Worm (Caenorhabditis elegans) whole organism, mixed stage, embryonic: ENCODE measurements around the gene F44G4.7.

Experiments
- M03D4.4 ChIP-seq: sonication (generic microtip); optimal IDR thresholded peaks from 2 replicates; lab custom pipeline; 2017; ENCODE audit warnings: mild to moderate bottlenecking, missing genetic modification characterization, missing compliant biosample characterization
- bed-3 ChIP-seq: fragments of 200-800 bp; sonication (Bioruptor generic); optimal IDR thresholded peaks from 3 replicates; lab custom pipeline; 2018; ENCODE audit warnings: mild to moderate bottlenecking, missing genetic modification characterization, moderate library complexity, missing compliant biosample characterization
- blmp-1 ChIP-seq: fragments of 150-350 bp; optimal IDR thresholded peaks from 2 replicates; lab custom pipeline; 2014; ENCODE audit warnings: missing biosample characterization, missing genetic modification characterization
- ceh-39 ChIP-seq: fragments of 150-350 bp; optimal IDR thresholded peaks from 2 replicates; lab custom pipeline; 2014; ENCODE audit warnings: missing biosample characterization, missing genetic modification characterization
- ceh-43 ChIP-seq: fragments of 200-800 bp; sonication (Bioruptor generic); optimal IDR thresholded peaks from 2 replicates; lab custom pipeline; 2018; ENCODE audit warnings: mild to moderate bottlenecking, missing genetic modification characterization, moderate library complexity, missing compliant biosample characterization
- ces-1 ChIP-seq: fragments of 150-350 bp; optimal IDR thresholded peaks from 2 replicates; lab custom pipeline; 2014; ENCODE audit warnings: missing biosample characterization, missing genetic modification reagents, missing genetic modification characterization
- cnd-1 ChIP-seq: fragments of 200-800 bp; sonication (Bioruptor generic); optimal IDR thresholded peaks from 2 replicates; lab custom pipeline; 2018; ENCODE audit warnings: mild to moderate bottlenecking, missing genetic modification characterization, missing compliant biosample characterization
- drap-1 ChIP-seq: fragments of 200-800 bp; sonication (Bioruptor generic); optimal IDR thresholded peaks from 3 replicates; lab custom pipeline; 2018; ENCODE audit warnings: mild to moderate bottlenecking, missing genetic modification characterization, missing compliant biosample characterization
- elt-1 ChIP-seq: sonication (generic microtip); optimal IDR thresholded peaks from 2 replicates; lab custom pipeline; 2017; ENCODE audit warnings: missing genetic modification characterization, mild to moderate bottlenecking, missing compliant biosample characterization, antibody characterized with exemption, moderate library complexity, borderline replicate concordance; ENCODE audit not compliant: insufficient read depth
- elt-3 ChIP-seq: fragments of 150-350 bp; optimal IDR thresholded peaks from 2 replicates; lab custom pipeline; 2014; ENCODE audit warnings: missing biosample characterization, missing genetic modification characterization
- ham-2 ChIP-seq: fragments of 200-800 bp; sonication (Bioruptor generic); optimal IDR thresholded peaks from 2 replicates; lab custom pipeline; 2018; ENCODE audit warnings: mild to moderate bottlenecking, missing genetic modification characterization, missing compliant biosample characterization
- hlh-1 ChIP-seq: fragments of 150-350 bp; optimal IDR thresholded peaks from 2 replicates; lab custom pipeline; 2014; ENCODE audit warnings: missing biosample characterization, missing genetic modification reagents, missing genetic modification characterization
- lin-13 ChIP-seq: fragments of 150-350 bp; optimal IDR thresholded peaks from 2 replicates; lab custom pipeline; 2014; ENCODE audit warnings: missing biosample characterization, missing genetic modification characterization
- lin-32 ChIP-seq: fragments of 200-800 bp; sonication (Bioruptor generic); optimal IDR thresholded peaks from 2 replicates; lab custom pipeline; 2018; ENCODE audit warnings: mild to moderate bottlenecking, missing genetic modification characterization, missing compliant biosample characterization
- lsy-2 ChIP-seq: fragments of 150-350 bp; optimal IDR thresholded peaks from 2 replicates; lab custom pipeline; 2014; ENCODE audit warnings: missing biosample characterization, missing genetic modification characterization
- mab-5 ChIP-seq: fragments of 150-350 bp; optimal IDR thresholded peaks from 2 replicates; lab custom pipeline; 2014; ENCODE audit warnings: missing biosample characterization, missing genetic modification characterization
- mep-1 ChIP-seq: fragments of 150-350 bp; optimal IDR thresholded peaks from 2 replicates; lab custom pipeline; 2017; ENCODE audit warnings: missing biosample characterization, missing genetic modification reagents, missing genetic modification characterization, inconsistent platforms
- mls-2 ChIP-seq: sonication (generic microtip); optimal IDR thresholded peaks from 2 replicates; lab custom pipeline; 2016; ENCODE audit warnings: mild to moderate bottlenecking, missing genetic modification characterization, moderate library complexity, missing compliant biosample characterization
- nhr-2 ChIP-seq: fragments of 150-350 bp; optimal IDR thresholded peaks from 2 replicates; lab custom pipeline; 2014; ENCODE audit warnings: missing biosample characterization, missing genetic modification characterization
- nhr-237 ChIP-seq: fragments of 150-350 bp; optimal IDR thresholded peaks from 2 replicates; lab custom pipeline; 2014; ENCODE audit warnings: missing biosample characterization, missing genetic modification characterization
- nhr-28 ChIP-seq: fragments of 150-350 bp; optimal IDR thresholded peaks from 2 replicates; lab custom pipeline; 2014; ENCODE audit warnings: missing biosample characterization, missing genetic modification characterization
- pha-4 ChIP-seq: fragments of 150-350 bp; optimal IDR thresholded peaks from 2 replicates; lab custom pipeline; 2018; ENCODE audit warnings: missing biosample characterization, missing genetic modification reagents, missing genetic modification characterization
- sptf-1 ChIP-seq: sonication (generic microtip); optimal IDR thresholded peaks from 2 replicates; lab custom pipeline; 2017; ENCODE audit warnings: mild to moderate bottlenecking, missing genetic modification characterization, moderate library complexity, missing compliant biosample characterization
- tbx-8 ChIP-seq: fragments of 200-800 bp; sonication (Bioruptor generic); optimal IDR thresholded peaks from 2 replicates; lab custom pipeline; 2018; ENCODE audit warnings: mild to moderate bottlenecking, missing genetic modification characterization, moderate library complexity, missing compliant biosample characterization
- unc-120 ChIP-seq: sonication (generic microtip); optimal IDR thresholded peaks from 2 replicates; lab custom pipeline; 2017; ENCODE audit warnings: missing genetic modification characterization, missing compliant biosample characterization; ENCODE audit not compliant: poor library complexity, severe bottlenecking
- unc-39 ChIP-seq: fragments of 150-350 bp; optimal IDR thresholded peaks from 2 replicates; lab custom pipeline; 2014; ENCODE audit warnings: missing biosample characterization, missing genetic modification characterization
- unc-62 ChIP-seq: fragments of 150-350 bp; optimal IDR thresholded peaks from 2 replicates; lab custom pipeline; 2014; ENCODE audit warnings: missing biosample characterization, missing genetic modification reagents, missing genetic modification characterization
- zip-8 ChIP-seq: fragments of 150-350 bp; optimal IDR thresholded peaks from 2 replicates; lab custom pipeline; 2014; ENCODE audit warnings: missing biosample characterization, missing genetic modification characterization
- ztf-11 ChIP-seq: fragments of 150-350 bp; optimal IDR thresholded peaks from 2 replicates; lab custom pipeline; 2014; ENCODE audit warnings: missing biosample characterization, missing genetic modification characterization

Gene F44G4.7

DNA sequence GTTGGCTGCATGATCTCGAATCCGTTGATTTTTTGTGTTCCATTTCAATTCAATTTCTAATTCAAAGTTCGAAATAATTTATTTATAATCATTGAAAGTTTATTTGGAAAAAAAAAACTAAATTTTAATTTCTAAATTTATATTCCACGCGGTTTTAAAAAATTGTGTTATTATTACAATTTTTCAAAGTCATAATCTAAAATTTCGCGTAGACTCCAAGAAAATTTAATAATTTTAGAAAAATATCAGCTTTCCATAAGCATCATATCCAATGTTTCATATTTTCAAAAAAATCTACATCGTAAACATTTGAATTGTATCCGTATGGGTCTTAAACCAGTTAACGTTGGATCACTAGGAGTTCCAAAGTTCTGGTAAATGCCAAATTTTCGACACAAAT is 4.6 kb downstream of the F44G4.7 start, which contains the start of gene F44G4.5:
Gene F44G4.5 (minus strand): TSS at position 101 of the 400 bp plus-strand sequence.
- TF ChIP-seq ceh-39 = no peak
- no peak for TF ChIP-seq ceh-43 (GFP tag; lab: Kevin White, UChicago)
- no peak for TF ChIP-seq nhr-28 (tag; lab: Kevin White, UChicago)
- TF ChIP-seq nhr-237 (tag; lab: Kevin White, UChicago) = no peak
- no peak for TF ChIP-seq unc-62
- TF ChIP-seq sptf-1 (tag; lab: Kevin White, UChicago) = no peak
- TF ChIP-seq tbx-8 (GFP tag; lab: Kevin White, UChicago) = no peak
- TF ChIP-seq blmp-1 (tag; lab: Kevin White, UChicago) = no peak
- no peak for TF ChIP-seq ztf-11 (tag; lab: Kevin White, UChicago)
- TF ChIP-seq mab-5 = no peak
- TF ChIP-seq lsy-2 (tag; lab: Kevin White, UChicago) = no peak
- TF ChIP-seq zip-8 (tag; lab: Kevin White, UChicago) = no peak
- no peak for TF ChIP-seq nhr-2
- TF ChIP-seq M03D4.4 = no peak
- TF ChIP-seq mep-1 (tag; lab: Kevin White, UChicago) = no peak
- no peak for TF ChIP-seq pha-4
- no peak for TF ChIP-seq lin-32 (GFP tag; lab: Kevin White, UChicago)
- TF ChIP-seq ham-2 (GFP tag; lab: Kevin White, UChicago) = no peak
- TF ChIP-seq unc-39 (tag; lab: Kevin White, UChicago) = no peak
- TF ChIP-seq, all 35 proteins: peak for 0

DNA sequence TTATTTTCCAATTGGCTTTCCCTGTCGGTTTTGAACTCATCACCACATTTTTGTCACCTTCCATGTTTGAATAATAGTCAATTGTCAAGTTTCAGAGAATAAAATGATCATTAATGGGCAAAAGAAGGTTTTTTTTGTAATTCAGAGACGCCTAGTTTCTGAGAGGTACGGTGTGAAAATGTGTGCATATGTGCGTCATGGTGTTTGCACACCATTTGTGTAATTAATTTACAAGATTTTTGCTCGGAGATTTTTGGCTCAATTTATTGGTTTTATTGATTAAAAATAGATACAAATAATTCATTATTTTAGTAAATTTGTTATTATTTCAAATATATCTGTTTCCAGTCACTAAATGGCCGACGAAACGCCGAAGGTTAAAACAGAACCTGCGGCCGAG is 7.5 kb downstream of the F44G4.7 start, which contains the start of the genes F44G4.3 and tdp-1:
Gene F44G4.3 (minus strand): TSS at position 184 of the 400 bp plus-strand sequence.
Gene tdp-1 (plus strand): TSS at position 347 of the 400 bp plus-strand sequence.
- peak; percentile 3 for TF ChIP-seq M03D4.4
- peak; percentile 1 for TF ChIP-seq mep-1 (tag; lab: Kevin White, UChicago)
- TF ChIP-seq hlh-1 (tag; lab: Kevin White, UChicago) = no peak
- no peak for TF ChIP-seq blmp-1 (tag; lab: Kevin White, UChicago)
- no peak for TF ChIP-seq lin-32 (GFP tag; lab: Kevin White, UChicago)
- no peak for TF ChIP-seq cnd-1 (tag; lab: Kevin White, UChicago)
- peak; percentile 97 for TF ChIP-seq ces-1 (GFP tag; lab: Kevin White, UChicago)
- peak; percentile 93 for TF ChIP-seq lsy-2 (tag; lab: Kevin White, UChicago)
- TF ChIP-seq unc-120 (tag; lab: Kevin White, UChicago) = no peak
- TF ChIP-seq, all 35 proteins: peak for 4

DNA sequence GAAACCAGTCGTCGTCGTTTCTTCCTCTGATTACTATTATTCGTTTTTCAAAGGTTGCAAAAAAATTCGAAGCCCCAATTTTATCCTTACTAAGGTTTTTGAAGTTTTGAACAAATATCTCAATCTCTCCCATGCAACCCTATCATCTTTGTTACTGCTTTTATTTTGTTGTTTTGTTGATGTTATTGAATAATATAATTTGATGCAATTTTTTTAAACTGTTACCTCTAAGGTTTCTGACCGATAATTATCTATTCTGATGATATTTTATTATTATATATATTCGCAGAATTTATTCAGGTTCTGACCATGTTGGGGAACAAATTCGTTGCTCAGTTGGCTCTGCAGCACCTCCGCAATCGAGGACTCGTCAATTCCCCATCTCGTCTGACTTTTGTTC is 8.9 kb downstream of the F44G4.7 start, which contains the start of gene ndub-2:
Gene ndub-2 (plus strand): TSS at position 301 of the 400 bp plus-strand sequence.
- no peak for TF ChIP-seq zip-8 (tag; lab: Kevin White, UChicago)
- no peak for TF ChIP-seq tbx-8 (GFP tag; lab: Kevin White, UChicago)
- TF ChIP-seq unc-39 (tag; lab: Kevin White, UChicago) = no peak
- no peak for TF ChIP-seq drap-1 (GFP tag; lab: Kevin White, UChicago)
- TF ChIP-seq elt-1 (tag; lab: Kevin White, UChicago) = no peak
- TF ChIP-seq elt-3 (tag; lab: Kevin White, UChicago) = no peak
- TF ChIP-seq unc-62 = no peak
- no peak for TF ChIP-seq hlh-1 (tag; lab: Kevin White, UChicago)

DNA sequence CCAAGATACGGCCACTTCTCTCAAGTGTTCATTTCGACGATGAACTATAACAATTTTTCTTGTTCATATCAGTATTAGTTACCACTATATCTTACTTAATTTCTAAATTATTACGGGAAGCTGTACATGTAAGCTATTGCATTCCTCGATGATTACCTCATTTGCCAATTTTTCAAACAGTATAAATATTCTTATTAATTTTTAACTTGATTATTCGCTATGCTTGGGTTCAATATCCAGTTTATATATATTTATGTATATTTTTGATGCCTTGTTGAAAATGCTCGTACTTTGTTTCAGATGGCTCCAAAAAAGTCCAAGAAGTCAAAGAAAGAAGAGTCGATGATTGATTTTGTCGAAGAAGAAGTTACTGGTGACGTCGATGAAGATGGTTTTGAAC is 10.6 kb downstream of the F44G4.7 start, which contains the start of gene F44G4.1:
Gene F44G4.1 (plus strand): TSS at position 301 of the 400 bp plus-strand sequence.
- no peak for TF ChIP-seq lin-13 (tag; lab: Kevin White, UChicago)
- no peak for TF ChIP-seq mls-2
- no peak for TF ChIP-seq hlh-1 (tag; lab: Kevin White, UChicago)
- TF ChIP-seq bed-3 (GFP tag; lab: Kevin White, UChicago) = no peak
- no peak for TF ChIP-seq elt-3 (tag; lab: Kevin White, UChicago)
- TF ChIP-seq sptf-1 (tag; lab: Kevin White, UChicago) = no peak
- no peak for TF ChIP-seq ces-1 (GFP tag; lab: Kevin White, UChicago)
- TF ChIP-seq ceh-43 (GFP tag; lab: Kevin White, UChicago) = no peak
- TF ChIP-seq unc-62 = no peak
- TF ChIP-seq nhr-237 (tag; lab: Kevin White, UChicago) = no peak
- TF ChIP-seq cnd-1 (tag; lab: Kevin White, UChicago) = no peak
- no peak for TF ChIP-seq pha-4

DNA sequence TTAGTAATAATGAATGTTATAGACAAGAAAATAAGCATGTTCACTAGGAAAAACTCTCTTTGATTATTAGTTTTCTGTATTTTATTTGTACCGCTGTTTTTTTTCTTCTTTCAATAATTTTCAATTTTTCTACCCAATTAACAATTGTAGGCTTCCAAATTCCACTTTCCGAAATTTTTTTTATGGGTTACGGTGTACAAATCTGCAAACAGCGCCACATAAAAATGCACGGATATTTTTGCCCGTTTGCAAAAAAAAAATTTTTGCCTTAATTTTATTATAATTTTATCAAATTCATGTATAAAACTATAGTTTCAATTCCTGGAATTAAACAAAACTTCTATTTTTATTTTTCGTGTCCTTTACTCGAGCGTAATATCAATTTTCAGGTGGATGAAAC is 12.2 kb downstream of the F44G4.7 start, which contains the start of gene ooc-5:
Gene ooc-5 (plus strand): TSS at position 381 of the 400 bp plus-strand sequence.
- TF ChIP-seq lsy-2 (tag; lab: Kevin White, UChicago) = peak; percentile 93
- no peak for TF ChIP-seq hlh-1 (tag; lab: Kevin White, UChicago)
- peak; percentile 19 for TF ChIP-seq ces-1 (GFP tag; lab: Kevin White, UChicago)
- TF ChIP-seq bed-3 (GFP tag; lab: Kevin White, UChicago) = no peak
